Fruit fly (Drosophila melanogaster): ENCODE measurements around the gene CG43330.

dm6 chr3L:22465486-22466402 is 38.5 kb downstream of the CG43330 start, which contains the start of gene CG11438:
- TF ChIP-seq CG2199 (GFP tag; IDR thresholded peaks at IDR 0.05) (no peak), grau (tag; optimal IDR thresholded peaks at IDR 0.05) (no peak), HLH3B (GFP tag; IDR thresholded peaks at IDR 0.05) (no peak), NfI (GFP tag; optimal IDR thresholded peaks at IDR 0.05) (no peak), CG4707 (GFP tag; optimal IDR thresholded peaks at IDR 0.05) (no peak), Lhr (GFP tag; optimal IDR thresholded peaks at IDR 0.05) (no peak), p53 (GFP tag; optimal IDR thresholded peaks at IDR 0.05) (no peak), CG13123 (GFP tag; optimal IDR thresholded peaks at IDR 0.05) (no peak), corto (GFP tag; optimal IDR thresholded peaks at IDR 0.05) (no peak), seq (GFP tag; IDR thresholded peaks at IDR 0.05) (no peak), CG4328 (GFP tag; optimal IDR thresholded peaks at IDR 0.05) (no peak), mirr (GFP tag; optimal IDR thresholded peaks at IDR 0.05) (no peak), psq (GFP tag; optimal IDR thresholded peaks at IDR 0.05) (no peak)
